Worm (Caenorhabditis elegans) whole organism, L1 larva: Measurements from ENCODE around the gene T25B9.4.

Source experiments
- aly-2 ChIP-seq: fragments of 150-350 bp; optimal IDR thresholded peaks from 2 replicates; lab custom pipeline; 2014; ENCODE audit warnings: missing biosample characterization, missing genetic modification characterization
- ceh-82 ChIP-seq, 3 experiments: fragments of 150-350 bp in 1 of 3; sonication (generic microtip) in 2 of 3; optimal IDR thresholded peaks; 2 replicates each; lab custom pipeline; 2014 to 2017; ENCODE audit warnings: missing biosample characterization in 3 of 3, missing genetic modification characterization in 3 of 3
- efl-3 ChIP-seq: fragments of 200-800 bp; sonication (Bioruptor generic); optimal IDR thresholded peaks from 2 replicates; lab custom pipeline; 2018; ENCODE audit warnings: mild to moderate bottlenecking, missing genetic modification characterization, missing compliant biosample characterization
- egl-27 ChIP-seq, 2 experiments: fragments of 150-350 bp in 1 of 2; sonication (generic microtip); optimal IDR thresholded peaks; 3 replicates each; lab custom pipeline; 2017 to 2018; ENCODE audit warnings: missing biosample characterization in 2 of 2, missing genetic modification characterization in 2 of 2, missing genetic modification reagents in 2 of 2
- jun-1 ChIP-seq: fragments of 150-350 bp; optimal IDR thresholded peaks from 2 replicates; lab custom pipeline; 2014; ENCODE audit warnings: missing biosample characterization, missing genetic modification reagents, missing genetic modification characterization
- lir-3 ChIP-seq: sonication (generic microtip); optimal IDR thresholded peaks from 2 replicates; lab custom pipeline; 2016; ENCODE audit warnings: mild to moderate bottlenecking, missing genetic modification characterization, moderate library complexity, missing compliant biosample characterization; ENCODE audit not compliant: poor library complexity
- nhr-11 ChIP-seq: fragments of 150-350 bp; optimal IDR thresholded peaks from 2 replicates; lab custom pipeline; 2014; ENCODE audit warnings: missing biosample characterization, missing genetic modification characterization
- pag-3 ChIP-seq: sonication (generic microtip); optimal IDR thresholded peaks from 2 replicates; lab custom pipeline; 2017; ENCODE audit warnings: missing genetic modification characterization, mild to moderate bottlenecking, missing compliant biosample characterization, antibody characterized with exemption, borderline replicate concordance; ENCODE audit not compliant: insufficient read depth
- snpc-4 ChIP-seq: fragments of 150-350 bp; optimal IDR thresholded peaks from 2 replicates; lab custom pipeline; 2014; ENCODE audit warnings: missing biosample characterization, missing genetic modification characterization
- swsn-7 ChIP-seq: sonication (generic microtip); optimal IDR thresholded peaks from 2 replicates; lab custom pipeline; 2016; ENCODE audit warnings: missing genetic modification characterization, missing compliant biosample characterization
- unc-130 ChIP-seq: fragments of 150-350 bp; optimal IDR thresholded peaks from 2 replicates; lab custom pipeline; 2017; ENCODE audit warnings: missing biosample characterization, missing genetic modification characterization, inconsistent platforms
- zag-1 ChIP-seq: fragments of 150-350 bp; optimal IDR thresholded peaks from 2 replicates; lab custom pipeline; 2014; ENCODE audit warnings: missing biosample characterization, missing genetic modification characterization
- ztf-11 ChIP-seq, 2 experiments: sonication (generic microtip); optimal IDR thresholded peaks; 2 replicates each; lab custom pipeline; 2016 to 2017; ENCODE audit warnings: missing genetic modification characterization in 2 of 2, missing biosample characterization in 1 of 2, missing compliant biosample characterization in 1 of 2

- TF ChIP-seq swsn-7 (tag; lab: Kevin White, UChicago) (no peak), jun-1 (no peak), lir-3 (tag; lab: Kevin White, UChicago) (no peak), snpc-4 (no peak), egl-27 (tag; optimal IDR thresholded peaks at IDR 0.05; lab: Kevin White, UChicago) (no peak), ceh-82 (tag; optimal IDR thresholded peaks at IDR 0.05; lab: Kevin White, UChicago) (no peak), efl-3 (no peak), aly-2 (tag; lab: Kevin White, UChicago) (no peak), nhr-11 (tag; lab: Kevin White, UChicago) (no peak), ztf-11 (tag; optimal IDR thresholded peaks at IDR 0.05; lab: Kevin White, UChicago) (no peak), pag-3 (tag; lab: Kevin White, UChicago) (no peak), unc-130 (tag; lab: Kevin White, UChicago) (no peak), zag-1 (no peak)
Measured at ce11 chrIV:10765053-10765452, 7.5 kb upstream of the T25B9.4 start, which contains the start of gene T25B9.12.
